Worm (Caenorhabditis elegans): ENCODE data around the gene hpr-9.

ce11 chrIII:10658394-10658793 lies 37.0 kb downstream of the hpr-9 start:
- TF ChIP-seq dpl-1 (GFP tag; optimal IDR thresholded peaks at IDR 0.05) (no peak), unc-62 (GFP tag; optimal IDR thresholded peaks at IDR 0.05) (no peak), C17E4.6 (GFP tag; IDR thresholded peaks at IDR 0.05) (no peak), B0336.3 (GFP tag; IDR thresholded peaks at IDR 0.05) (no peak), pbrm-1 (GFP tag; IDR thresholded peaks at IDR 0.05) (no peak)
